Worm (Caenorhabditis elegans) whole organism, late embryonic: ENCODE results near the gene odr-8.

ENCODE experiments used
- C08G9.2 ChIP-seq: sonication (generic microtip); optimal IDR thresholded peaks from 2 replicates; lab custom pipeline; 2016; ENCODE audit warnings: mild to moderate bottlenecking, missing genetic modification characterization, moderate library complexity, missing compliant biosample characterization
- C38D4.7 ChIP-seq: fragments of 200-800 bp; sonication (Bioruptor generic); optimal IDR thresholded peaks from 2 replicates; lab custom pipeline; 2018; ENCODE audit warnings: mild to moderate bottlenecking, missing genetic modification characterization, moderate library complexity, missing compliant biosample characterization
- K02D7.2 ChIP-seq: sonication (generic microtip); optimal IDR thresholded peaks from 2 replicates; lab custom pipeline; 2017; ENCODE audit warnings: mild to moderate bottlenecking, missing genetic modification characterization, missing compliant biosample characterization
- K09A11.1 ChIP-seq: sonication (generic microtip); optimal IDR thresholded peaks from 2 replicates; lab custom pipeline; 2017; ENCODE audit warnings: antibody characterized with exemption, mild to moderate bottlenecking, missing genetic modification characterization, missing compliant biosample characterization; ENCODE audit not compliant: insufficient read depth
- T23F11.4 ChIP-seq: fragments of 200-800 bp; sonication (Bioruptor generic); optimal IDR thresholded peaks from 2 replicates; lab custom pipeline; 2018; ENCODE audit warnings: mild to moderate bottlenecking, missing genetic modification characterization, missing compliant biosample characterization
- Y22D7AL.16 ChIP-seq: sonication (generic microtip); optimal IDR thresholded peaks from 2 replicates; lab custom pipeline; 2016; ENCODE audit warnings: missing genetic modification characterization, missing compliant biosample characterization
- ahr-1 ChIP-seq: sonication (generic microtip); optimal IDR thresholded peaks from 2 replicates; lab custom pipeline; 2016; ENCODE audit warnings: missing genetic modification characterization, missing compliant biosample characterization
- ceh-14 ChIP-seq: sonication (generic microtip); optimal IDR thresholded peaks from 2 replicates; lab custom pipeline; 2016; ENCODE audit warnings: missing genotype, missing genetic modification characterization, missing compliant biosample characterization
- ceh-19 ChIP-seq: fragments of 200-800 bp; sonication (Bioruptor generic); optimal IDR thresholded peaks from 2 replicates; lab custom pipeline; 2018; ENCODE audit warnings: mild to moderate bottlenecking, missing genetic modification characterization, missing compliant biosample characterization
- ceh-2 ChIP-seq: sonication (generic microtip); optimal IDR thresholded peaks from 2 replicates; lab custom pipeline; 2016; ENCODE audit warnings: missing genotype, missing genetic modification characterization, missing compliant biosample characterization
- ceh-22 ChIP-seq: sonication (generic microtip); optimal IDR thresholded peaks from 2 replicates; lab custom pipeline; 2017; ENCODE audit warnings: missing biosample characterization, missing genetic modification characterization
- ceh-24 ChIP-seq: sonication (generic microtip); optimal IDR thresholded peaks from 2 replicates; lab custom pipeline; 2016; ENCODE audit warnings: mild to moderate bottlenecking, missing genetic modification characterization, missing compliant biosample characterization
- ceh-30 ChIP-seq: fragments of 150-350 bp; optimal IDR thresholded peaks from 2 replicates; lab custom pipeline; 2014; ENCODE audit warnings: missing biosample characterization, missing genetic modification characterization
- ceh-34 ChIP-seq: sonication (generic microtip); optimal IDR thresholded peaks from 2 replicates; lab custom pipeline; 2016; ENCODE audit warnings: mild to moderate bottlenecking, missing genetic modification characterization, missing compliant biosample characterization
- ceh-45 ChIP-seq: fragments of 200-800 bp; sonication (Bioruptor generic); IDR thresholded peaks from 2 replicates; pipeline ENCODE4 v1.3.6; 2022; ENCODE audit warnings: missing genetic modification reagents, missing genetic modification characterization, missing compliant biosample characterization
- ceh-48 ChIP-seq: sonication (generic microtip); optimal IDR thresholded peaks from 2 replicates; lab custom pipeline; 2016; ENCODE audit warnings: missing genetic modification characterization, inconsistent platforms, missing compliant biosample characterization
- ceh-6 ChIP-seq: fragments of 200-800 bp; sonication (Bioruptor generic); optimal IDR thresholded peaks from 2 replicates; lab custom pipeline; 2018; ENCODE audit warnings: mild to moderate bottlenecking, missing genetic modification characterization, missing compliant biosample characterization
- ceh-9 ChIP-seq: sonication (generic microtip); optimal IDR thresholded peaks from 2 replicates; lab custom pipeline; 2016; ENCODE audit warnings: mild to moderate bottlenecking, missing genetic modification characterization, inconsistent platforms, missing compliant biosample characterization
- che-1 ChIP-seq: sonication (generic microtip); optimal IDR thresholded peaks from 2 replicates; lab custom pipeline; 2016; ENCODE audit warnings: mild to moderate bottlenecking, missing genetic modification characterization, missing compliant biosample characterization
- dve-1 ChIP-seq: sonication (generic microtip); optimal IDR thresholded peaks from 2 replicates; lab custom pipeline; 2017; ENCODE audit warnings: antibody characterized with exemption, mild to moderate bottlenecking, missing genetic modification characterization, missing compliant biosample characterization
- elt-2 ChIP-seq: sonication (generic microtip); optimal IDR thresholded peaks from 2 replicates; lab custom pipeline; 2016; ENCODE audit warnings: missing genetic modification reagents, missing genetic modification characterization, missing compliant biosample characterization
- elt-4 ChIP-seq: sonication (generic microtip); optimal IDR thresholded peaks from 2 replicates; lab custom pipeline; 2016; ENCODE audit warnings: missing genetic modification characterization, missing compliant biosample characterization
- ets-4 ChIP-seq: sonication (generic microtip); optimal IDR thresholded peaks from 2 replicates; lab custom pipeline; 2016; ENCODE audit warnings: missing genetic modification characterization, missing compliant biosample characterization
- fax-1 ChIP-seq: sonication (generic microtip); optimal IDR thresholded peaks from 2 replicates; lab custom pipeline; 2016; ENCODE audit warnings: missing genotype, missing genetic modification characterization, missing compliant biosample characterization
- fkh-10 ChIP-seq: fragments of 150-350 bp; optimal IDR thresholded peaks from 2 replicates; lab custom pipeline; 2014; ENCODE audit warnings: missing biosample characterization, missing genetic modification reagents, missing genetic modification characterization
- fkh-6 ChIP-seq: sonication (generic microtip); optimal IDR thresholded peaks from 2 replicates; lab custom pipeline; 2016; ENCODE audit warnings: missing genetic modification characterization, missing compliant biosample characterization
- gmeb-2 ChIP-seq: sonication (generic microtip); optimal IDR thresholded peaks from 2 replicates; lab custom pipeline; 2016; ENCODE audit warnings: missing genetic modification characterization, inconsistent platforms, missing compliant biosample characterization
- hlh-13 ChIP-seq: fragments of 200-800 bp; sonication (Bioruptor generic); optimal IDR thresholded peaks from 2 replicates; lab custom pipeline; 2018; ENCODE audit warnings: mild to moderate bottlenecking, missing genetic modification characterization, missing compliant biosample characterization
- hlh-15 ChIP-seq: sonication (generic microtip); optimal IDR thresholded peaks from 2 replicates; lab custom pipeline; 2016; ENCODE audit warnings: missing genetic modification characterization, missing compliant biosample characterization
- hlh-30 ChIP-seq: sonication (generic microtip); optimal IDR thresholded peaks from 2 replicates; lab custom pipeline; 2017; ENCODE audit warnings: antibody characterized with exemption, missing genetic modification characterization, missing compliant biosample characterization; ENCODE audit not compliant: insufficient read depth
- hlh-8 ChIP-seq: sonication (generic microtip); optimal IDR thresholded peaks from 2 replicates; lab custom pipeline; 2016; ENCODE audit warnings: missing genotype, missing genetic modification characterization, missing compliant biosample characterization
- madf-2 ChIP-seq: sonication (generic microtip); optimal IDR thresholded peaks from 2 replicates; lab custom pipeline; 2017; ENCODE audit warnings: missing genetic modification characterization, missing compliant biosample characterization
- mec-3 ChIP-seq: sonication (generic microtip); optimal IDR thresholded peaks from 2 replicates; lab custom pipeline; 2016; ENCODE audit warnings: borderline replicate concordance, missing genetic modification characterization, missing compliant biosample characterization
- nfya-1 ChIP-seq: sonication (generic microtip); optimal IDR thresholded peaks from 2 replicates; lab custom pipeline; 2017; ENCODE audit warnings: missing genetic modification characterization, mild to moderate bottlenecking, missing compliant biosample characterization, antibody characterized with exemption, moderate library complexity
- odd-2 ChIP-seq: sonication (generic microtip); optimal IDR thresholded peaks from 2 replicates; lab custom pipeline; 2017; ENCODE audit warnings: antibody characterized with exemption, mild to moderate bottlenecking, missing genetic modification characterization, missing compliant biosample characterization
- pax-1 ChIP-seq: fragments of 150-350 bp; optimal IDR thresholded peaks from 2 replicates; lab custom pipeline; 2014; ENCODE audit warnings: missing biosample characterization, missing genetic modification characterization
- pha-4 ChIP-seq: fragments of 150-350 bp; optimal IDR thresholded peaks from 2 replicates; lab custom pipeline; 2018; ENCODE audit warnings: missing biosample characterization, missing genetic modification reagents, missing genetic modification characterization
- pqm-1 ChIP-seq: sonication (generic microtip); optimal IDR thresholded peaks from 2 replicates; lab custom pipeline; 2016; ENCODE audit warnings: missing genetic modification characterization, missing compliant biosample characterization
- pros-1 ChIP-seq: fragments of 150-350 bp; optimal IDR thresholded peaks from 2 replicates; lab custom pipeline; 2014; ENCODE audit warnings: missing biosample characterization, missing genetic modification reagents, missing genetic modification characterization
- rnt-1 ChIP-seq: sonication (generic microtip); optimal IDR thresholded peaks from 2 replicates; lab custom pipeline; 2016; ENCODE audit warnings: missing genetic modification characterization, missing compliant biosample characterization
- sdc-2 ChIP-seq: sonication (generic microtip); optimal IDR thresholded peaks from 2 replicates; lab custom pipeline; 2016; ENCODE audit warnings: missing genotype, missing genetic modification characterization, missing compliant biosample characterization
- sox-2 ChIP-seq: fragments of 200-800 bp; sonication (Bioruptor generic); IDR thresholded peaks from 2 replicates; pipeline ENCODE4 v1.3.6; 2022; ENCODE audit warnings: missing genetic modification reagents, missing genetic modification characterization, missing compliant biosample characterization
- sox-4 ChIP-seq: sonication (generic microtip); optimal IDR thresholded peaks from 2 replicates; lab custom pipeline; 2017; ENCODE audit warnings: mild to moderate bottlenecking, missing genetic modification characterization, inconsistent platforms, missing compliant biosample characterization
- syd-9 ChIP-seq: sonication (generic microtip); optimal IDR thresholded peaks from 2 replicates; lab custom pipeline; 2016; ENCODE audit warnings: mild to moderate bottlenecking, missing genetic modification characterization, moderate library complexity, missing compliant biosample characterization
- tbx-2 ChIP-seq: sonication (generic microtip); optimal IDR thresholded peaks from 2 replicates; lab custom pipeline; 2016; ENCODE audit warnings: missing genetic modification characterization, missing compliant biosample characterization
- tbx-7 ChIP-seq: sonication (generic microtip); optimal IDR thresholded peaks from 2 replicates; lab custom pipeline; 2016; ENCODE audit warnings: missing genotype, missing genetic modification characterization, missing compliant biosample characterization
- ttx-3 ChIP-seq: sonication (generic microtip); optimal IDR thresholded peaks from 2 replicates; lab custom pipeline; 2016; ENCODE audit warnings: missing genetic modification reagents, missing genetic modification characterization, missing compliant biosample characterization
- unc-3 ChIP-seq, 2 experiments: fragments of 200-800 bp in 1 of 2; sonication (Bioruptor generic) in 1 of 2; sonication (generic microtip) in 1 of 2; conservative IDR thresholded peaks in 1 of 2; optimal IDR thresholded peaks in 1 of 2; 2 replicates each; pipeline versions ENCODE4 v1.3.6 to Lab custom; 2016 to 2022; ENCODE audit warnings: missing compliant biosample characterization in 2 of 2, missing genetic modification characterization in 2 of 2, missing genetic modification reagents in 1 of 2
- unc-55 ChIP-seq: sonication (generic microtip); optimal IDR thresholded peaks from 2 replicates; lab custom pipeline; 2017; ENCODE audit warnings: missing biosample characterization, missing genetic modification reagents, missing genetic modification characterization
- unc-86 ChIP-seq: sonication (generic microtip); optimal IDR thresholded peaks from 2 replicates; lab custom pipeline; 2016; ENCODE audit warnings: missing genetic modification characterization, missing compliant biosample characterization

odr-8 gene

ce11 chrIV:6582604-6583003 lies at the start of gene odr-8:
Gene odr-8 (minus strand): TSS chrIV:6582704.
- TF ChIP-seq fkh-6 (tag; lab: Kevin White, UChicago) (no peak), sox-4 (tag; lab: Kevin White, UChicago) (no peak), fkh-10 (GFP tag; lab: Kevin White, UChicago) (no peak), ceh-6 (no peak), elt-2 (tag; lab: Kevin White, UChicago) (no peak), rnt-1 (no peak)

- TF ChIP-seq sox-2, result no peak
- no peak for TF ChIP-seq sox-4 (tag; lab: Kevin White, UChicago)
- TF ChIP-seq ceh-22 (tag; lab: Kevin White, UChicago), result no peak
- no peak for TF ChIP-seq K02D7.2
- no peak for TF ChIP-seq T23F11.4
- no peak for TF ChIP-seq elt-4 (tag; lab: Kevin White, UChicago)
- no peak for TF ChIP-seq pha-4
- TF ChIP-seq K09A11.1 (tag; lab: Kevin White, UChicago), result no peak
- TF ChIP-seq dve-1 (tag; lab: Kevin White, UChicago), result no peak
- no peak for TF ChIP-seq ceh-19 (GFP tag; lab: Kevin White, UChicago)
- peak; percentile 45 for TF ChIP-seq fax-1 (tag; lab: Kevin White, UChicago)
- TF ChIP-seq madf-2 (tag; lab: Kevin White, UChicago), result no peak
- no peak for TF ChIP-seq ceh-45 (GFP tag; lab: Robert Waterston, UW)
- no peak for TF ChIP-seq unc-55 (GFP tag; lab: Kevin White, UChicago)
- no peak for TF ChIP-seq hlh-30
- TF ChIP-seq ets-4 (tag; lab: Kevin White, UChicago), result peak; percentile 90
- TF ChIP-seq ceh-14 (tag; lab: Kevin White, UChicago), result peak; percentile 68
- TF ChIP-seq unc-86 (tag; lab: Kevin White, UChicago), result no peak
- TF ChIP-seq pros-1 (tag; lab: Kevin White, UChicago), result no peak
- TF ChIP-seq tbx-2 (tag; lab: Kevin White, UChicago), result peak; percentile 82
- TF ChIP-seq syd-9, result no peak
- TF ChIP-seq ceh-9 (tag; lab: Kevin White, UChicago), result no peak
- peak; percentile 68 for TF ChIP-seq hlh-8 (tag; lab: Kevin White, UChicago)
- peak; percentile 60 for TF ChIP-seq mec-3 (tag; lab: Kevin White, UChicago)
- TF ChIP-seq ceh-2 (tag; lab: Kevin White, UChicago), result peak; percentile 90
- TF ChIP-seq nfya-1, result peak; percentile 5
- TF ChIP-seq hlh-13 (GFP tag; lab: Kevin White, UChicago), result no peak
- TF ChIP-seq tbx-7 (tag; lab: Kevin White, UChicago), result peak; percentile 84
- TF ChIP-seq Y22D7AL.16 (tag; lab: Kevin White, UChicago), result no peak
- no peak for TF ChIP-seq che-1 (tag; lab: Kevin White, UChicago)
- TF ChIP-seq ceh-34 (tag; lab: Kevin White, UChicago), result peak; percentile 64
- no peak for TF ChIP-seq ahr-1 (tag; lab: Kevin White, UChicago)
- TF ChIP-seq unc-3 (GFP tag; conservative IDR thresholded peaks at IDR 0.05; lab: Robert Waterston, UW), result no peak
- TF ChIP-seq unc-3 (tag; optimal IDR thresholded peaks at IDR 0.05; lab: Kevin White, UChicago), result peak; percentile 23
- no peak for TF ChIP-seq ceh-24 (tag; lab: Kevin White, UChicago)
- TF ChIP-seq pqm-1 (tag; lab: Kevin White, UChicago), result no peak
- TF ChIP-seq gmeb-2 (tag; lab: Kevin White, UChicago), result no peak
- peak; percentile 91 for TF ChIP-seq C08G9.2 (tag; lab: Kevin White, UChicago)
- TF ChIP-seq sdc-2, result peak; percentile 43
- TF ChIP-seq ttx-3 (tag; lab: Kevin White, UChicago), result no peak
- peak; percentile 75 for TF ChIP-seq elt-2 (tag; lab: Kevin White, UChicago)
- no peak for TF ChIP-seq pax-1
- peak; percentile 6 for TF ChIP-seq ceh-6
- TF ChIP-seq ceh-30 (tag; lab: Kevin White, UChicago), result no peak
- no peak for TF ChIP-seq ceh-48 (tag; lab: Kevin White, UChicago)
- no peak for TF ChIP-seq hlh-15
- no peak for TF ChIP-seq C38D4.7 (GFP tag; lab: Kevin White, UChicago)
- TF ChIP-seq odd-2 (tag; lab: Kevin White, UChicago), result no peak
Observed at ce11 chrIV:6631704-6632272, 49.3 kb upstream of the odr-8 start, which contains the start of the genes cest-5.1 and C01B10.9. Gene cest-5.1 (minus strand): TSS chrIV:6631754. Gene C01B10.9 (plus strand): TSS chrIV:6632222.
